Fruit fly (Drosophila melanogaster) whole organism, embryonic: Measurements from ENCODE around the gene CG46439.

Source experiments
- Abd-B ChIP-seq: fragments of 200-800 bp; sonication (Bioruptor generic); optimal IDR thresholded peaks from 2 replicates; lab custom pipeline; 2018; ENCODE audit warnings: missing biosample characterization, mild to moderate bottlenecking, missing genetic modification characterization, moderate library complexity
- B-H2 ChIP-seq: fragments of 200-800 bp; sonication (Bioruptor generic); optimal IDR thresholded peaks from 2 replicates; lab custom pipeline; 2018; ENCODE audit warnings: missing biosample characterization, mild to moderate bottlenecking, missing genetic modification characterization
- Blimp-1 ChIP-seq: fragments of 200-800 bp; sonication (Bioruptor generic); optimal IDR thresholded peaks from 3 replicates; lab custom pipeline; 2018; ENCODE audit warnings: missing biosample characterization, missing genetic modification characterization, mild to moderate bottlenecking, moderate library complexity, missing genetic modification reagents
- CG11085 ChIP-seq: fragments of 200-800 bp; sonication (Bioruptor generic); IDR thresholded peaks from 2 replicates; pipeline ENCODE4 v1.3.6; 2022; ENCODE audit warnings: missing biosample characterization, missing genetic modification characterization
- CG11456 ChIP-seq: fragments of 200-800 bp; sonication (Bioruptor generic); IDR thresholded peaks from 3 replicates; pipeline ENCODE4 v1.3.6; 2022; ENCODE audit warnings: missing biosample characterization, missing genetic modification characterization
- CG13775 ChIP-seq: fragments of 200-800 bp; sonication (Bioruptor generic); optimal IDR thresholded peaks from 3 replicates; lab custom pipeline; 2017; ENCODE audit warnings: missing biosample characterization, mild to moderate bottlenecking, missing genetic modification characterization
- CG18599 ChIP-seq: fragments of 200-800 bp; sonication (Bioruptor generic); optimal IDR thresholded peaks from 3 replicates; lab custom pipeline; 2017; ENCODE audit warnings: missing biosample characterization, missing genetic modification characterization, mild to moderate bottlenecking, moderate library complexity, missing genetic modification reagents
- CG18619 ChIP-seq: fragments of 200-800 bp; sonication (Bioruptor generic); optimal IDR thresholded peaks from 3 replicates; lab custom pipeline; 2017; ENCODE audit warnings: missing biosample characterization, mild to moderate bottlenecking, missing genetic modification characterization
- CG2120 ChIP-seq: fragments of 200-800 bp; sonication (Bioruptor generic); optimal IDR thresholded peaks from 3 replicates; lab custom pipeline; 2016; ENCODE audit warnings: missing biosample characterization, missing genetic modification characterization
- CG2712 ChIP-seq: fragments of 200-800 bp; optimal IDR thresholded peaks from 3 replicates; lab custom pipeline; 2019; ENCODE audit warnings: missing biosample characterization, mild to moderate bottlenecking, missing genetic modification characterization, moderate library complexity
- CG32772 ChIP-seq: fragments of 200-800 bp; sonication (Bioruptor generic); IDR thresholded peaks from 2 replicates; pipeline ENCODE4 v1.3.6; 2022; ENCODE audit warnings: missing biosample characterization, missing genetic modification characterization
- CG3407 ChIP-seq: fragments of 200-800 bp; sonication (Bioruptor generic); optimal IDR thresholded peaks from 2 replicates; lab custom pipeline; 2018; ENCODE audit warnings: missing biosample characterization, mild to moderate bottlenecking, missing genetic modification characterization
- CG4282 ChIP-seq: fragments of 200-800 bp; sonication (Bioruptor generic); optimal IDR thresholded peaks from 2 replicates; lab custom pipeline; 2016; ENCODE audit warnings: missing biosample characterization, missing genetic modification characterization
- CG5180 ChIP-seq: fragments of 200-800 bp; sonication (Bioruptor generic); optimal IDR thresholded peaks from 3 replicates; lab custom pipeline; 2017; ENCODE audit warnings: missing biosample characterization, missing genetic modification characterization, mild to moderate bottlenecking, moderate library complexity, missing genetic modification reagents
- CG5245 ChIP-seq: fragments of 200-800 bp; sonication (Bioruptor generic); optimal IDR thresholded peaks from 3 replicates; lab custom pipeline; 2016; ENCODE audit warnings: missing biosample characterization, missing genetic modification characterization
- CG6689 ChIP-seq: fragments of 200-800 bp; sonication (Bioruptor generic); IDR thresholded peaks from 2 replicates; pipeline ENCODE4 v1.3.6; 2022; ENCODE audit warnings: missing biosample characterization, missing genetic modification characterization
- CG7839 ChIP-seq: fragments of 200-800 bp; sonication (Bioruptor generic); optimal IDR thresholded peaks from 3 replicates; lab custom pipeline; 2018; ENCODE audit warnings: missing biosample characterization, mild to moderate bottlenecking, missing genetic modification characterization, moderate library complexity
- CG8388 ChIP-seq: fragments of 200-800 bp; sonication (Bioruptor generic); optimal IDR thresholded peaks from 2 replicates; lab custom pipeline; 2019; ENCODE audit warnings: missing biosample characterization, mild to moderate bottlenecking, missing genetic modification characterization, moderate library complexity
- CG8765 ChIP-seq: fragments of 200-800 bp; sonication (Bioruptor generic); IDR thresholded peaks from 2 replicates; pipeline ENCODE4 v1.3.6; 2022; ENCODE audit warnings: missing biosample characterization, missing genetic modification characterization
- CG9797 ChIP-seq: fragments of 200-800 bp; sonication (Bioruptor generic); optimal IDR thresholded peaks from 3 replicates; lab custom pipeline; 2018; ENCODE audit warnings: missing biosample characterization, mild to moderate bottlenecking, missing genetic modification characterization
- D19B ChIP-seq: fragments of 200-800 bp; sonication (Bioruptor generic); optimal IDR thresholded peaks from 2 replicates; lab custom pipeline; 2017; ENCODE audit warnings: missing biosample characterization, mild to moderate bottlenecking, missing genetic modification characterization
- Dll ChIP-seq: fragments of 200-800 bp; sonication (Bioruptor generic); IDR thresholded peaks from 4 replicates; pipeline ENCODE4 v1.3.6; 2022; ENCODE audit warnings: missing biosample characterization, missing genetic modification characterization; ENCODE audit not compliant: partially characterized antibody
- Hey ChIP-seq: fragments of 200-800 bp; sonication (Bioruptor generic); optimal IDR thresholded peaks from 3 replicates; lab custom pipeline; 2018; ENCODE audit warnings: missing biosample characterization, mild to moderate bottlenecking, missing genetic modification characterization
- Hmx ChIP-seq: fragments of 200-800 bp; sonication (Bioruptor generic); optimal IDR thresholded peaks from 2 replicates; lab custom pipeline; 2016; ENCODE audit warnings: missing biosample characterization, missing genetic modification characterization
- Hr51 ChIP-seq, 2 experiments: fragments of 200-800 bp; sonication (Bioruptor generic); optimal IDR thresholded peaks; 2 replicates in 1 of 2; 3 replicates in 1 of 2; lab custom pipeline; 2016 to 2018; ENCODE audit warnings: missing biosample characterization in 2 of 2, missing genetic modification characterization in 2 of 2, mild to moderate bottlenecking in 1 of 2, moderate library complexity in 1 of 2
- NFAT ChIP-seq: fragments of 200-800 bp; sonication (Bioruptor generic); IDR thresholded peaks from 2 replicates; pipeline ENCODE4 v1.3.6; 2022; ENCODE audit warnings: missing biosample characterization, missing genetic modification characterization
- Rx ChIP-seq: fragments of 200-800 bp; sonication (Bioruptor generic); IDR thresholded peaks from 2 replicates; pipeline ENCODE4 v1.3.6; 2022; ENCODE audit warnings: missing biosample characterization, missing genetic modification characterization
- Sry-β ChIP-seq: fragments of 200-800 bp; sonication (Bioruptor generic); optimal IDR thresholded peaks from 2 replicates; lab custom pipeline; 2018; ENCODE audit warnings: missing biosample characterization, mild to moderate bottlenecking, missing genetic modification characterization, moderate library complexity
- aop ChIP-seq: fragments of 200-800 bp; sonication (Bioruptor generic); IDR thresholded peaks from 2 replicates; pipeline ENCODE4 v1.3.6; 2022; ENCODE audit warnings: missing biosample characterization, missing genetic modification characterization
- bsh ChIP-seq, 2 experiments: fragments of 200-800 bp; sonication (Bioruptor generic); optimal IDR thresholded peaks; 2 replicates each; lab custom pipeline; 2017 to 2018; ENCODE audit warnings: mild to moderate bottlenecking in 2 of 2, missing biosample characterization in 2 of 2, missing genetic modification characterization in 2 of 2, moderate library complexity in 1 of 2
- cas ChIP-seq: fragments of 200-800 bp; sonication (Bioruptor generic); IDR thresholded peaks from 2 replicates; pipeline ENCODE4 v1.3.6; 2022; ENCODE audit warnings: missing biosample characterization, missing genetic modification characterization
- corto ChIP-seq: fragments of 200-800 bp; sonication (Bioruptor generic); optimal IDR thresholded peaks from 2 replicates; lab custom pipeline; 2016; ENCODE audit warnings: missing biosample characterization, mild to moderate bottlenecking, missing genetic modification characterization, moderate library complexity
- danr ChIP-seq: fragments of 200-800 bp; sonication (Bioruptor generic); IDR thresholded peaks from 2 replicates; pipeline ENCODE4 v1.3.6; 2022; ENCODE audit warnings: missing biosample characterization, missing genetic modification characterization
- dati ChIP-seq: fragments of 200-800 bp; sonication (Bioruptor generic); IDR thresholded peaks from 2 replicates; pipeline ENCODE4 v1.3.6; 2022; ENCODE audit warnings: missing biosample characterization, missing genetic modification characterization
- dmrt99B ChIP-seq: fragments of 200-800 bp; sonication (Bioruptor generic); optimal IDR thresholded peaks from 2 replicates; lab custom pipeline; 2018; ENCODE audit warnings: missing biosample characterization, mild to moderate bottlenecking, missing genetic modification characterization, moderate library complexity
- esg ChIP-seq: fragments of 200-800 bp; sonication (Bioruptor generic); conservative IDR thresholded peaks from 2 replicates; pipeline ENCODE4 v1.3.6; 2022; ENCODE audit warnings: missing biosample characterization, missing genetic modification characterization
- gro ChIP-seq: fragments of 200-800 bp; sonication (Bioruptor generic); optimal IDR thresholded peaks from 2 replicates; lab custom pipeline; 2016; ENCODE audit warnings: missing biosample characterization, missing genetic modification characterization
- hbn ChIP-seq: fragments of 200-800 bp; sonication (Bioruptor generic); IDR thresholded peaks from 2 replicates; pipeline ENCODE4 v1.3.6; 2022; ENCODE audit warnings: missing biosample characterization, missing genetic modification characterization; ENCODE audit not compliant: partially characterized antibody
- hth ChIP-seq: fragments of >200 bp; optimal IDR thresholded peaks from 2 replicates; lab custom pipeline; 2017; ENCODE audit warnings: inconsistent platforms
- jing ChIP-seq: fragments of 200-800 bp; sonication (Bioruptor generic); optimal IDR thresholded peaks from 2 replicates; lab custom pipeline; 2018; ENCODE audit warnings: missing biosample characterization, mild to moderate bottlenecking, missing genetic modification characterization
- kay ChIP-seq: fragments of 200-800 bp; sonication (Bioruptor generic); optimal IDR thresholded peaks from 2 replicates; lab custom pipeline; 2016; ENCODE audit warnings: missing biosample characterization, missing genetic modification characterization
- lilli ChIP-seq: fragments of 200-800 bp; sonication (Bioruptor generic); optimal IDR thresholded peaks from 3 replicates; lab custom pipeline; 2016; ENCODE audit warnings: missing biosample characterization, missing genetic modification characterization
- mld ChIP-seq: fragments of 200-800 bp; sonication (Bioruptor generic); IDR thresholded peaks from 3 replicates; pipeline ENCODE4 v1.3.6; 2022; ENCODE audit warnings: missing biosample characterization, missing genetic modification characterization; ENCODE audit not compliant: partially characterized antibody
- odd ChIP-seq: fragments of 200-800 bp; sonication (Bioruptor generic); optimal IDR thresholded peaks from 2 replicates; lab custom pipeline; 2017; ENCODE audit warnings: missing biosample characterization, mild to moderate bottlenecking, missing genetic modification characterization
- peb ChIP-seq: fragments of 200-800 bp; sonication (Bioruptor generic); IDR thresholded peaks from 2 replicates; pipeline ENCODE4 v1.3.6; 2022; ENCODE audit warnings: missing biosample characterization, missing genetic modification characterization
- repo ChIP-seq: fragments of 200-800 bp; sonication (Bioruptor generic); optimal IDR thresholded peaks from 2 replicates; lab custom pipeline; 2016; ENCODE audit warnings: missing biosample characterization, missing genetic modification characterization
- sd ChIP-seq: fragments of 200-800 bp; sonication (Bioruptor generic); optimal IDR thresholded peaks from 3 replicates; lab custom pipeline; 2018; ENCODE audit warnings: missing biosample characterization, mild to moderate bottlenecking, missing genetic modification characterization, moderate library complexity
- sug ChIP-seq: fragments of 200-800 bp; optimal IDR thresholded peaks from 2 replicates; lab custom pipeline; 2019; ENCODE audit warnings: missing biosample characterization, mild to moderate bottlenecking, missing genetic modification characterization, moderate library complexity
- unc-4 ChIP-seq: fragments of 200-800 bp; sonication (Bioruptor generic); IDR thresholded peaks from 2 replicates; pipeline ENCODE4 v1.3.6; 2022; ENCODE audit warnings: missing biosample characterization, missing genetic modification characterization; ENCODE audit not compliant: partially characterized antibody
- zfh1 ChIP-seq: fragments of 200-800 bp; sonication (Bioruptor generic); IDR thresholded peaks from 3 replicates; pipeline ENCODE4 v1.3.6; 2022; ENCODE audit warnings: missing biosample characterization, missing genetic modification characterization

Gene CG46439

dm6 chr3L:11064689-11065088, 31.4 kb downstream of the CG46439 start, which contains the start of the genes CG32075, CG45101 and SuUR (continued):
- TF ChIP-seq lilli (GFP tag; lab: Kevin White, UChicago) (peak; percentile 95), Rx (GFP tag; lab: Robert Waterston, UW) (peak; percentile 77), sd (tag; lab: Kevin White, UChicago) (peak; percentile 87), aop (GFP tag; lab: Robert Waterston, UW) (no peak; the same call in 1 of the 2 replicates), repo (GFP tag; lab: Kevin White, UChicago) (peak; percentile 83), CG2712 (peak; percentile 91), CG4282 (GFP tag; lab: Kevin White, UChicago) (peak; percentile 74), Hey (tag; lab: Kevin White, UChicago) (peak; percentile 34), kay (GFP tag; lab: Kevin White, UChicago) (peak; percentile 78), B-H2 (GFP tag; lab: Kevin White, UChicago) (peak; percentile 86), Blimp-1 (no peak), hth (no peak), D19B (GFP tag; lab: Kevin White, UChicago) (peak; percentile 72), Abd-B (peak; percentile 89), sug (tag; lab: Kevin White, UChicago) (peak; percentile 88), corto (GFP tag; lab: Kevin White, UChicago) (peak; percentile 59), odd (GFP tag; lab: Kevin White, UChicago) (peak; percentile 52), CG18619 (GFP tag; lab: Kevin White, UChicago) (peak; percentile 78), CG11085 (peak; percentile 64), CG32772 (GFP tag; lab: Robert Waterston, UW) (peak; percentile 88), CG11456 (GFP tag; lab: Robert Waterston, UW) (peak; percentile 82), CG7839 (tag; lab: Kevin White, UChicago) (peak; percentile 91), dati (peak; percentile 46; the same call in 1 of the 2 replicates), jing (GFP tag; lab: Kevin White, UChicago) (peak; percentile 67), CG8765 (peak; percentile 75), Sry-β (GFP tag; lab: Kevin White, UChicago) (peak; percentile 96), NFAT (GFP tag; lab: Robert Waterston, UW) (no peak; the same call in 1 of the 2 replicates), CG5180 (peak; percentile 59), zfh1 (GFP tag; lab: Robert Waterston, UW) (peak; percentile 92), Hmx (GFP tag; lab: Kevin White, UChicago) (peak; percentile 67), unc-4 (GFP tag; lab: Robert Waterston, UW) (no peak), CG8388 (GFP tag; lab: Kevin White, UChicago) (peak; percentile 82), esg (peak; percentile 92), CG13775 (GFP tag; lab: Kevin White, UChicago) (peak; percentile 93), CG6689 (GFP tag; lab: Robert Waterston, UW) (peak; percentile 88), Dll (GFP tag; lab: Robert Waterston, UW) (no peak), CG9797 (peak; percentile 23), Hr51 (GFP tag; optimal IDR thresholded peaks at IDR 0.05; lab: Kevin White, UChicago) (peak; percentile 83 to 93), gro (GFP tag; lab: Kevin White, UChicago) (peak; percentile 77), CG18599 (GFP tag; lab: Kevin White, UChicago) (peak; percentile 83), peb (GFP tag; lab: Robert Waterston, UW) (peak; percentile 87), cas (GFP tag; lab: Robert Waterston, UW) (peak; percentile 62), danr (GFP tag; lab: Robert Waterston, UW) (0 out of 2 replicates have a peak, but pooled peaks have one; percentile 33), bsh (GFP tag; optimal IDR thresholded peaks at IDR 0.05; lab: Kevin White, UChicago) (peak in 1 of 2 experiments; percentile 85), mld (no peak), dmrt99B (tag; lab: Kevin White, UChicago) (peak; percentile 69), hbn (GFP tag; lab: Robert Waterston, UW) (no peak), CG5245 (peak; percentile 65), CG2120 (GFP tag; lab: Kevin White, UChicago) (peak; percentile 96), CG3407 (peak; percentile 64)
